Worm (Caenorhabditis elegans): ENCODE results near the gene R01E6.5.
A peak's percentile ranks its signal among the peaks of the same experiment; 100 is the strongest.

The R01E6.5 gene

ce11 chrX:13506493-13506892, 30.4 kb upstream of the R01E6.5 start:
- TF ChIP-seq scrt-1 (GFP tag; IDR thresholded peaks at IDR 0.05) (no peak), tbx-37 (GFP tag; conservative IDR thresholded peaks at IDR 0.05) (no peak), tra-4 (tag; optimal IDR thresholded peaks at IDR 0.05) (no peak), hmbx-1 (tag; optimal IDR thresholded peaks at IDR 0.05) (no peak), ets-7 (tag; optimal IDR thresholded peaks at IDR 0.05) (no peak), F13C5.2 (tag; optimal IDR thresholded peaks at IDR 0.05) (no peak), hmg-4 (GFP tag; optimal IDR thresholded peaks at IDR 0.05) (no peak), pes-1 (GFP tag; IDR thresholded peaks at IDR 0.05) (no peak), ama-1 (optimal IDR thresholded peaks at IDR 0.05) (no peak), ceh-36 (tag; optimal IDR thresholded peaks at IDR 0.05) (no peak), sea-1 (GFP tag; conservative IDR thresholded peaks at IDR 0.05) (no peak)

- no peak for TF ChIP-seq ets-7 (tag; optimal IDR thresholded peaks at IDR 0.05)
- TF ChIP-seq B0310.2 (tag; optimal IDR thresholded peaks at IDR 0.05) = no peak
- no peak for TF ChIP-seq hnd-1 (tag; optimal IDR thresholded peaks at IDR 0.05)
- no peak for TF ChIP-seq scrt-1 (GFP tag; IDR thresholded peaks at IDR 0.05)
- TF ChIP-seq ceh-13 (GFP tag; optimal IDR thresholded peaks at IDR 0.05) = no peak
- TF ChIP-seq hmg-4 (GFP tag; optimal IDR thresholded peaks at IDR 0.05) = no peak
- no peak for TF ChIP-seq tbx-11 (GFP tag; IDR thresholded peaks at IDR 0.05)
- TF ChIP-seq pes-1 (GFP tag; IDR thresholded peaks at IDR 0.05) = no peak
- TF ChIP-seq sea-1 (GFP tag; conservative IDR thresholded peaks at IDR 0.05) = no peak
- no peak for TF ChIP-seq flt-1 (GFP tag; IDR thresholded peaks at IDR 0.05)
- TF ChIP-seq tbx-37 (GFP tag; conservative IDR thresholded peaks at IDR 0.05) = no peak
These were observed 29.6 kb upstream of the R01E6.5 start, which contains the start of gene H06A10.1 for ce11 chrX:13507233-13507632. TSS of gene H06A10.1 (plus strand) at chrX:13507533.

ce11 chrX:13510234-13510837, 26.5 kb upstream of the R01E6.5 start:
- TF ChIP-seq hnd-1 (tag; optimal IDR thresholded peaks at IDR 0.05) (no peak), scrt-1 (GFP tag; IDR thresholded peaks at IDR 0.05) (no peak), ama-1 (optimal IDR thresholded peaks at IDR 0.05) (no peak), flt-1 (GFP tag; IDR thresholded peaks at IDR 0.05) (no peak), ceh-36 (tag; optimal IDR thresholded peaks at IDR 0.05) (no peak), ets-7 (tag; optimal IDR thresholded peaks at IDR 0.05) (no peak), F13C5.2 (tag; optimal IDR thresholded peaks at IDR 0.05) (no peak), hmg-4 (GFP tag; optimal IDR thresholded peaks at IDR 0.05) (no peak)

- TF ChIP-seq hnd-1 (tag; optimal IDR thresholded peaks at IDR 0.05) (no peak), ama-1 (optimal IDR thresholded peaks at IDR 0.05) (no peak), scrt-1 (GFP tag; IDR thresholded peaks at IDR 0.05) (no peak), F13C5.2 (tag; optimal IDR thresholded peaks at IDR 0.05) (no peak), B0310.2 (tag; optimal IDR thresholded peaks at IDR 0.05) (no peak), ets-7 (tag; optimal IDR thresholded peaks at IDR 0.05) (no peak)
These were observed 25.9 kb upstream of the R01E6.5 start, which contains the start of gene col-185 for ce11 chrX:13510997-13511396. TSS of gene col-185 (minus strand) at chrX:13511097.

ce11 chrX:13511796-13512195, 25.1 kb upstream of the R01E6.5 start:
- TF ChIP-seq ets-7 (tag; optimal IDR thresholded peaks at IDR 0.05) (peak; percentile 72), hmbx-1 (tag; optimal IDR thresholded peaks at IDR 0.05) (peak; percentile 63), tbx-11 (GFP tag; IDR thresholded peaks at IDR 0.05) (peak; percentile 84), flt-1 (GFP tag; IDR thresholded peaks at IDR 0.05) (peak; percentile 86), hmg-4 (GFP tag; optimal IDR thresholded peaks at IDR 0.05) (peak; percentile 86), F13C5.2 (tag; optimal IDR thresholded peaks at IDR 0.05) (peak; percentile 87), sea-1 (GFP tag; conservative IDR thresholded peaks at IDR 0.05) (peak; percentile 92), tra-4 (tag; optimal IDR thresholded peaks at IDR 0.05) (peak; percentile 36), ama-1 (optimal IDR thresholded peaks at IDR 0.05) (no peak), ceh-13 (GFP tag; optimal IDR thresholded peaks at IDR 0.05) (peak; percentile 69), ceh-36 (tag; optimal IDR thresholded peaks at IDR 0.05) (peak; percentile 70), scrt-1 (GFP tag; IDR thresholded peaks at IDR 0.05) (peak; percentile 87), B0310.2 (tag; optimal IDR thresholded peaks at IDR 0.05) (peak; percentile 73), aly-1 (tag; optimal IDR thresholded peaks at IDR 0.05) (peak; percentile 76), pes-1 (GFP tag; IDR thresholded peaks at IDR 0.05) (peak; percentile 90), tbx-37 (GFP tag; conservative IDR thresholded peaks at IDR 0.05) (peak; percentile 86), hnd-1 (tag; optimal IDR thresholded peaks at IDR 0.05) (peak; percentile 73)

- TF ChIP-seq hnd-1 (tag; optimal IDR thresholded peaks at IDR 0.05) = no peak
- no peak for TF ChIP-seq B0310.2 (tag; optimal IDR thresholded peaks at IDR 0.05)
- TF ChIP-seq tbx-37 (GFP tag; conservative IDR thresholded peaks at IDR 0.05) = no peak
- no peak for TF ChIP-seq ceh-36 (tag; optimal IDR thresholded peaks at IDR 0.05)
- no peak for TF ChIP-seq tra-4 (tag; optimal IDR thresholded peaks at IDR 0.05)
- TF ChIP-seq pes-1 (GFP tag; IDR thresholded peaks at IDR 0.05) = no peak
These were observed 22.5 kb upstream of the R01E6.5 start for ce11 chrX:13514384-13514783.

- TF ChIP-seq ets-7 (tag; optimal IDR thresholded peaks at IDR 0.05) = no peak
- peak; percentile 69 for TF ChIP-seq hmg-4 (GFP tag; optimal IDR thresholded peaks at IDR 0.05)
- TF ChIP-seq pes-1 (GFP tag; IDR thresholded peaks at IDR 0.05) = 0 out of 2 replicates have a peak, but pooled peaks have one; percentile 8
- peak; percentile 43 for TF ChIP-seq F13C5.2 (tag; optimal IDR thresholded peaks at IDR 0.05)
These were observed 17.8 kb upstream of the R01E6.5 start, which contains the start of the genes cdk-4 and F18H3.1 for ce11 chrX:13518861-13519713. TSS of gene cdk-4 (minus strand) at chrX:13518911. TSS of gene F18H3.1 (plus strand) at chrX:13519663.

Data from whole organism, early embryonic.